Worm (Caenorhabditis elegans) whole organism, midembryonic: ENCODE data around the gene cua-1.

Source experiments
- T22C8.4 ChIP-seq: fragments of 200-800 bp; sonication (Bioruptor generic); IDR thresholded peaks from 2 replicates; pipeline ENCODE4 v1.3.6; 2022; ENCODE audit warnings: missing genetic modification characterization, missing compliant biosample characterization
- cog-1 ChIP-seq: sonication (generic microtip); optimal IDR thresholded peaks from 2 replicates; lab custom pipeline; 2016; ENCODE audit warnings: missing genetic modification characterization, missing compliant biosample characterization
- flt-1 ChIP-seq: fragments of 200-800 bp; sonication (Bioruptor generic); IDR thresholded peaks from 2 replicates; pipeline ENCODE4 v1.3.6; 2022; ENCODE audit warnings: missing genetic modification characterization, missing compliant biosample characterization
- klf-2 ChIP-seq: fragments of 200-800 bp; sonication (Bioruptor generic); conservative IDR thresholded peaks from 2 replicates; pipeline ENCODE4 v1.3.6; 2022; ENCODE audit warnings: missing genetic modification reagents, missing genetic modification characterization, missing compliant biosample characterization
- med-1 ChIP-seq: sonication (generic microtip); optimal IDR thresholded peaks from 2 replicates; lab custom pipeline; 2017; ENCODE audit warnings: missing genetic modification characterization, mild to moderate bottlenecking, missing compliant biosample characterization, antibody characterized with exemption, missing genetic modification reagents; ENCODE audit not compliant: insufficient read depth
- ref-1 ChIP-seq: fragments of 200-800 bp; sonication (Bioruptor generic); conservative IDR thresholded peaks from 2 replicates; pipeline ENCODE4 v1.3.6; 2022; ENCODE audit warnings: missing genetic modification reagents, missing genetic modification characterization, missing compliant biosample characterization
- tab-1 ChIP-seq: fragments of 200-800 bp; sonication (Bioruptor generic); IDR thresholded peaks from 2 replicates; pipeline ENCODE4 v1.3.6; 2022; ENCODE audit warnings: missing genetic modification characterization, missing compliant biosample characterization
- ztf-23 ChIP-seq: fragments of 200-800 bp; sonication (Bioruptor generic); IDR thresholded peaks from 2 replicates; pipeline ENCODE4 v1.3.6; 2022; ENCODE audit warnings: missing genetic modification reagents, missing genetic modification characterization, missing compliant biosample characterization
- ztf-29 ChIP-seq: fragments of 200-800 bp; sonication (Bioruptor generic); IDR thresholded peaks from 2 replicates; pipeline ENCODE4 v1.3.6; 2022; ENCODE audit warnings: missing genetic modification reagents, missing genetic modification characterization, missing compliant biosample characterization

cua-1 gene

DNA sequence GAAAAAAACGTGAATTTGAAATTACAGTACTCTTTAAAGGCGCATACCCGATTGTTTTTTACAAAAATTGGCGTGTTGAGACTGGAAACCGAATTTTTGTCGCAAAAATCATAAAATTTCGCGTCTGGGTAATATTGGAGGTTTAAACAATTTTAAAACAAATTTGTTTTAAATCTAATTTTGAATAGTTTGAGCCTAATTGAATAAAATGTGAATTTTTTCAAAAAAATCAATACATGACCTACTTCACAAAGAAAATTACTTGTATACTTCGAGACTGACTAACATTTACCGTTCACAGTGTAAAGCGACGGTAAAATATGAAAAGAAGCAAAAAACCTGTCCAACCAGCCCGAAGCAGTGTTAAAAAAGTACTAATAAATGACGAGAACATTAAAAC, 2.2 kb upstream of the cua-1 start:
- no peak for TF ChIP-seq ztf-29 (GFP tag; lab: Robert Waterston, UW)
- TF ChIP-seq flt-1 (GFP tag; lab: Robert Waterston, UW), result no peak
- TF ChIP-seq ref-1 (GFP tag; lab: Robert Waterston, UW), result no peak
- TF ChIP-seq klf-2 (GFP tag; lab: Robert Waterston, UW), result no peak
- no peak for TF ChIP-seq T22C8.4 (GFP tag; lab: Robert Waterston, UW)
- no peak for TF ChIP-seq cog-1

ce11 chrIII:13455816-13456215, 709 bp upstream of the cua-1 start:
- no peak for TF ChIP-seq med-1 (GFP tag; lab: Kevin White, UChicago)
- TF ChIP-seq ztf-23 (GFP tag; lab: Robert Waterston, UW), result no peak
- TF ChIP-seq T22C8.4 (GFP tag; lab: Robert Waterston, UW), result no peak
- TF ChIP-seq ref-1 (GFP tag; lab: Robert Waterston, UW), result no peak
- TF ChIP-seq flt-1 (GFP tag; lab: Robert Waterston, UW), result no peak
- TF ChIP-seq ztf-29 (GFP tag; lab: Robert Waterston, UW), result no peak
- no peak for TF ChIP-seq cog-1
- no peak for TF ChIP-seq tab-1 (GFP tag; lab: Robert Waterston, UW)
- no peak for TF ChIP-seq klf-2 (GFP tag; lab: Robert Waterston, UW)

DNA sequence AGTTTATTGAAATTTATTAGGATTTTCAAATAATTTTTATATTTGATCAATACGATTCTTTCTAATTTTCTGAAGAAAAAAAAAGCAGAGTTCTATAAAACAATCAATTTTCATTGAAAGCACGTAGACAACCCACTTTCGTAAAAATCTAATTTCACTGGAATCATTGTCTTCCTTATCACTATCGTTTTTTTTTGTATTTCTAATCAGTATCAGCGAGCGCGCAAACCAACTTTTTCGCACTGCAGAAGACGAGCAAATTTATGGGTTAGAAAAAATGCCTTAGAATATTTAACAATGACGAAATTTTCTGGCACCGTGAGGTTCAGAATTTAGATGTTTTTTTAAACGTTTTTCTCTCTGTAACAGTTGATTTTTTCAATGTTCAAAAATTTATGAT, 2.3 kb downstream of the cua-1 start:
- no peak for TF ChIP-seq ztf-23 (GFP tag; lab: Robert Waterston, UW)
- no peak for TF ChIP-seq T22C8.4 (GFP tag; lab: Robert Waterston, UW)
- no peak for TF ChIP-seq tab-1 (GFP tag; lab: Robert Waterston, UW)
- TF ChIP-seq ref-1 (GFP tag; lab: Robert Waterston, UW), result no peak
- TF ChIP-seq flt-1 (GFP tag; lab: Robert Waterston, UW), result no peak
- TF ChIP-seq med-1 (GFP tag; lab: Kevin White, UChicago), result no peak
- TF ChIP-seq ztf-29 (GFP tag; lab: Robert Waterston, UW), result no peak
- TF ChIP-seq cog-1, result no peak
- no peak for TF ChIP-seq klf-2 (GFP tag; lab: Robert Waterston, UW)

ce11 chrIII:13448235-13448634, 6.9 kb downstream of the cua-1 start:
- 0 out of 2 replicates have a peak, but pooled peaks have one; percentile 21 for TF ChIP-seq tab-1 (GFP tag; lab: Robert Waterston, UW)

ce11 chrIII:13446865-13447264, 8.2 kb downstream of the cua-1 start:
- peak; percentile 65; the same call in 1 of the 2 replicates for TF ChIP-seq flt-1 (GFP tag; lab: Robert Waterston, UW)

DNA sequence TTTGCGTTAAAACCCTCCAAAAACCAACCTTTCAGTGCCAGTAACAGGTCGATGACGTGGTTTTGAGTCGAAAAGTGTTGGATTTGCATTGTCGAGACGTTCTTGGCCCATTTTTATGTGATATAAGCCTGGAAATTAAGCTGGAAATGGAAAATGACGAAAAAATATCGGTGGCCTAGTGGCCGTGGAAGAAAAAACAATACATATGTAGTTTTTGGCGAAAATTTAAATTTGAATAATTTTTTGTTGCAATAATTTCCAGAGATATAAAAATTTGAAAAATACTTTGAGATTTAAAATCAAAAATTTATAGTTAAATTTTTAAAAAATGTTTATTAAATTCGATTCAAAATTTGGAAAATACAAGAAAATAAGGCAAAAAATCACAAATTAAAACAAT, 15.7 kb downstream of the cua-1 start, which contains the start of gene ciao-2B:
Gene ciao-2B, minus strand, starts transcription at position 130 of the 400 bp plus-strand sequence.
- TF ChIP-seq ref-1 (GFP tag; lab: Robert Waterston, UW), result no peak
- no peak for TF ChIP-seq med-1 (GFP tag; lab: Kevin White, UChicago)
- no peak for TF ChIP-seq klf-2 (GFP tag; lab: Robert Waterston, UW)
- TF ChIP-seq T22C8.4 (GFP tag; lab: Robert Waterston, UW), result no peak
- TF ChIP-seq ztf-29 (GFP tag; lab: Robert Waterston, UW), result no peak
- TF ChIP-seq tab-1 (GFP tag; lab: Robert Waterston, UW), result no peak
- no peak for TF ChIP-seq flt-1 (GFP tag; lab: Robert Waterston, UW)
- no peak for TF ChIP-seq cog-1
- no peak for TF ChIP-seq ztf-23 (GFP tag; lab: Robert Waterston, UW)

- TF ChIP-seq cog-1 (no peak), ztf-29 (GFP tag; lab: Robert Waterston, UW) (no peak), med-1 (GFP tag; lab: Kevin White, UChicago) (no peak), ref-1 (GFP tag; lab: Robert Waterston, UW) (no peak), klf-2 (GFP tag; lab: Robert Waterston, UW) (no peak), flt-1 (GFP tag; lab: Robert Waterston, UW) (no peak), T22C8.4 (GFP tag; lab: Robert Waterston, UW) (no peak), ztf-23 (GFP tag; lab: Robert Waterston, UW) (no peak), tab-1 (GFP tag; lab: Robert Waterston, UW) (no peak)
Observed at ce11 chrIII:13436843-13437242, 18.3 kb downstream of the cua-1 start, which contains the start of gene F45G2.9. F45G2.9 (minus strand) TSS chrIII:13436943.

DNA sequence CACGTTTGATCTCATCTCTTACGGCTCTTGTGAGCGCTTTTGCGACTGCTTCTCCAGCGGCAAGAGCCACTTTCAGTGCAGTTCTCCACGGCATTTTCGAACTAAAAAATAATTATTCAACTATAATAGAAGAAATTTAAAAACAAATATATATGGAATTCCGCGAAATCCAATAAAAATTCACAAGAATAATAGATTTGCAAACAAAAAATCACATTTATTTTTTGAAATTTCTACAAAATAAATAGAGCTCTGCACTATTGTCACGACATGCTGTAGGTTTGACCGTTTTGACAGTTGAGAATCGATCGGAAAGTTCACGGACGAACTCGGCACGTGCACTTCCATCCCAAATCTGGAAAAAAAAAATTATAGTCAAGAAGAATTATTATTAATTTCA, 19.5 kb downstream of the cua-1 start, which contains the start of gene F45G2.8:
Gene F45G2.8, minus strand, starts transcription at position 101 of the 400 bp plus-strand sequence.
- TF ChIP-seq ztf-29 (GFP tag; lab: Robert Waterston, UW) (no peak), med-1 (GFP tag; lab: Kevin White, UChicago) (no peak), klf-2 (GFP tag; lab: Robert Waterston, UW) (no peak), cog-1 (no peak), ref-1 (GFP tag; lab: Robert Waterston, UW) (no peak), tab-1 (GFP tag; lab: Robert Waterston, UW) (no peak)

ce11 chrIII:13434404-13434803, 20.7 kb downstream of the cua-1 start, which contains the start of gene F45G2.7:
F45G2.7 (minus strand) TSS chrIII:13434504.
- no peak for TF ChIP-seq klf-2 (GFP tag; lab: Robert Waterston, UW)
- no peak for TF ChIP-seq tab-1 (GFP tag; lab: Robert Waterston, UW)

- TF ChIP-seq cog-1, result no peak
- TF ChIP-seq tab-1 (GFP tag; lab: Robert Waterston, UW), result no peak
- no peak for TF ChIP-seq flt-1 (GFP tag; lab: Robert Waterston, UW)
- TF ChIP-seq ref-1 (GFP tag; lab: Robert Waterston, UW), result no peak
- no peak for TF ChIP-seq T22C8.4 (GFP tag; lab: Robert Waterston, UW)
- TF ChIP-seq ztf-29 (GFP tag; lab: Robert Waterston, UW), result no peak
- TF ChIP-seq klf-2 (GFP tag; lab: Robert Waterston, UW), result no peak
- no peak for TF ChIP-seq ztf-23 (GFP tag; lab: Robert Waterston, UW)
- TF ChIP-seq med-1 (GFP tag; lab: Kevin White, UChicago), result no peak
Observed at ce11 chrIII:13430162-13430561, 24.9 kb downstream of the cua-1 start, which contains the start of gene trf-1. trf-1 (plus strand) TSS chrIII:13430462.
